Worm (Caenorhabditis elegans) whole organism, L3 larva: ENCODE measurements around the gene sri-77.

Experiments
- hmg-11 ChIP-seq: sonication (generic microtip); optimal IDR thresholded peaks from 2 replicates; lab custom pipeline; 2016; ENCODE audit warnings: missing genetic modification characterization, missing compliant biosample characterization
- jun-1 ChIP-seq: fragments of 150-350 bp; optimal IDR thresholded peaks from 2 replicates; lab custom pipeline; 2014; ENCODE audit warnings: missing biosample characterization, missing genetic modification reagents, missing genetic modification characterization
- lin-15B ChIP-seq: fragments of 150-350 bp; optimal IDR thresholded peaks from 2 replicates; lab custom pipeline; 2014; ENCODE audit warnings: missing biosample characterization, missing genetic modification characterization
- mdl-1 ChIP-seq: fragments of 150-350 bp; optimal IDR thresholded peaks from 2 replicates; lab custom pipeline; 2014; ENCODE audit warnings: missing biosample characterization, missing genetic modification characterization
- nhr-28 ChIP-seq: fragments of 150-350 bp; optimal IDR thresholded peaks from 2 replicates; lab custom pipeline; 2014; ENCODE audit warnings: missing biosample characterization, missing genetic modification characterization
- snpc-4 ChIP-seq: fragments of 150-350 bp; optimal IDR thresholded peaks from 2 replicates; lab custom pipeline; 2014; ENCODE audit warnings: missing biosample characterization, missing genetic modification characterization

ce11 chrII:2611009-2611408, 5.8 kb upstream of the sri-77 start:
- no peak for TF ChIP-seq lin-15B (tag; lab: Kevin White, UChicago)
- TF ChIP-seq snpc-4 (tag; lab: Kevin White, UChicago) = no peak
- no peak for TF ChIP-seq nhr-28 (tag; lab: Kevin White, UChicago)
- TF ChIP-seq hmg-11 = no peak
- no peak for TF ChIP-seq mdl-1
- no peak for TF ChIP-seq jun-1 (tag; lab: Kevin White, UChicago)
